Worm (Caenorhabditis elegans) whole organism, L4 larva: ENCODE results near the gene hlh-6.

ENCODE experiments used
- D1046.2 ChIP-seq: fragments of 200-800 bp; sonication (Bioruptor generic); IDR thresholded peaks from 2 replicates; pipeline ENCODE4 v1.3.6; 2022; ENCODE audit warnings: missing genetic modification characterization, missing compliant biosample characterization
- F10B5.3 ChIP-seq: sonication (generic microtip); optimal IDR thresholded peaks from 2 replicates; lab custom pipeline; 2016; ENCODE audit warnings: mild to moderate bottlenecking, missing genetic modification characterization, missing compliant biosample characterization
- F37D6.2 ChIP-seq: sonication (generic microtip); optimal IDR thresholded peaks from 2 replicates; lab custom pipeline; 2016; ENCODE audit warnings: mild to moderate bottlenecking, missing genetic modification characterization, missing compliant biosample characterization
- R02D3.7 ChIP-seq: fragments of 150-350 bp; sonication (generic microtip); optimal IDR thresholded peaks from 3 replicates; lab custom pipeline; 2014; ENCODE audit warnings: missing biosample characterization, missing genetic modification characterization
- T20F7.1 ChIP-seq: fragments of 200-800 bp; sonication (Bioruptor generic); optimal IDR thresholded peaks from 2 replicates; lab custom pipeline; 2018; ENCODE audit warnings: mild to moderate bottlenecking, missing genetic modification characterization, missing compliant biosample characterization
- T26A8.4 ChIP-seq: fragments of 200-800 bp; sonication (Bioruptor generic); IDR thresholded peaks from 2 replicates; pipeline ENCODE4 v1.3.6; 2022; ENCODE audit warnings: missing genetic modification characterization, missing compliant biosample characterization
- Y75B8A.6 ChIP-seq: fragments of 200-800 bp; sonication (Bioruptor generic); IDR thresholded peaks from 2 replicates; pipeline ENCODE4 v1.3.6; 2022; ENCODE audit warnings: missing genetic modification reagents, missing genetic modification characterization, missing compliant biosample characterization
- aha-1 ChIP-seq: fragments of 150-350 bp; peaks from one replicate; lab custom pipeline; 2014; ENCODE audit warnings: missing biosample characterization, missing genetic modification characterization
- ceh-20 ChIP-seq: fragments of 200-800 bp; sonication (Bioruptor generic); IDR thresholded peaks from 2 replicates; pipeline ENCODE4 v1.3.6; 2022; ENCODE audit warnings: missing genetic modification reagents, missing genetic modification characterization, missing compliant biosample characterization
- ceh-82 ChIP-seq: sonication (generic microtip); optimal IDR thresholded peaks from 2 replicates; lab custom pipeline; 2017; ENCODE audit warnings: missing biosample characterization, missing genetic modification characterization
- daf-12 ChIP-seq: fragments of 150-350 bp; optimal IDR thresholded peaks from 2 replicates; lab custom pipeline; 2014; ENCODE audit warnings: missing biosample characterization, missing genetic modification reagents, missing genetic modification characterization
- daf-16 ChIP-seq, 3 experiments: sonication (generic microtip); optimal IDR thresholded peaks; 2 replicates each; lab custom pipeline; 2016 to 2017; ENCODE audit warnings: missing genetic modification characterization in 3 of 3, missing genetic modification reagents in 3 of 3, mild to moderate bottlenecking in 2 of 3, missing compliant biosample characterization in 2 of 3, missing biosample characterization in 1 of 3, moderate library complexity in 1 of 3
- daf-8 ChIP-seq: fragments of 200-800 bp; sonication (Bioruptor generic); IDR thresholded peaks from 2 replicates; pipeline ENCODE4 v1.3.6; 2022; ENCODE audit warnings: missing genetic modification characterization, missing compliant biosample characterization
- dmd-6 ChIP-seq: fragments of 200-800 bp; sonication (Bioruptor generic); IDR thresholded peaks from 2 replicates; pipeline ENCODE4 v1.3.6; 2022; ENCODE audit warnings: missing genetic modification reagents, missing genetic modification characterization, missing compliant biosample characterization
- dmd-8 ChIP-seq: fragments of 200-800 bp; sonication (Bioruptor generic); IDR thresholded peaks from 2 replicates; pipeline ENCODE4 v1.3.6; 2022; ENCODE audit warnings: missing genetic modification characterization, missing compliant biosample characterization
- dmd-9 ChIP-seq: fragments of 200-800 bp; sonication (Bioruptor generic); IDR thresholded peaks from 2 replicates; pipeline ENCODE4 v1.3.6; 2022; ENCODE audit warnings: missing genetic modification reagents, missing genetic modification characterization, missing compliant biosample characterization
- dpl-1 ChIP-seq: fragments of 150-350 bp; optimal IDR thresholded peaks from 2 replicates; lab custom pipeline; 2014; ENCODE audit warnings: missing biosample characterization, missing genetic modification reagents, missing genetic modification characterization
- duxl-1 ChIP-seq: sonication (generic microtip); optimal IDR thresholded peaks from 2 replicates; lab custom pipeline; 2016; ENCODE audit warnings: mild to moderate bottlenecking, missing genetic modification characterization, moderate library complexity, missing compliant biosample characterization; ENCODE audit not compliant: poor library complexity
- dve-1 ChIP-seq: sonication (generic microtip); optimal IDR thresholded peaks from 2 replicates; lab custom pipeline; 2017; ENCODE audit warnings: antibody characterized with exemption, mild to moderate bottlenecking, missing genetic modification characterization, missing compliant biosample characterization; ENCODE audit not compliant: insufficient read depth
- egl-43 ChIP-seq: fragments of 200-800 bp; sonication (Bioruptor generic); IDR thresholded peaks from 2 replicates; pipeline ENCODE4 v1.3.6; 2022; ENCODE audit warnings: missing genetic modification reagents, missing genetic modification characterization, missing compliant biosample characterization
- fos-1 ChIP-seq: fragments of 150-350 bp; optimal IDR thresholded peaks from 2 replicates; lab custom pipeline; 2014; ENCODE audit warnings: missing biosample characterization, missing genetic modification characterization
- jun-1 ChIP-seq: fragments of 150-350 bp; optimal IDR thresholded peaks from 2 replicates; lab custom pipeline; 2014; ENCODE audit warnings: missing biosample characterization, missing genetic modification reagents, missing genetic modification characterization
- lim-7 ChIP-seq: fragments of 200-800 bp; sonication (Bioruptor generic); IDR thresholded peaks from 2 replicates; pipeline ENCODE4 v1.3.6; 2022; ENCODE audit warnings: missing genetic modification characterization, missing compliant biosample characterization
- lin-29 ChIP-seq: fragments of 200-800 bp; sonication (Bioruptor generic); IDR thresholded peaks from 2 replicates; pipeline ENCODE4 v1.3.6; 2022; ENCODE audit warnings: missing genetic modification reagents, missing genetic modification characterization, missing compliant biosample characterization
- lin-38 ChIP-seq: fragments of 200-800 bp; sonication (Bioruptor generic); IDR thresholded peaks from 2 replicates; pipeline ENCODE4 v1.3.6; 2022; ENCODE audit warnings: missing genetic modification reagents, missing genetic modification characterization, missing compliant biosample characterization
- lin-39 ChIP-seq: fragments of 150-350 bp; optimal IDR thresholded peaks from 2 replicates; lab custom pipeline; 2014; ENCODE audit warnings: missing biosample characterization, missing genetic modification reagents, missing genetic modification characterization
- lir-3 ChIP-seq: sonication (generic microtip); optimal IDR thresholded peaks from 2 replicates; lab custom pipeline; 2016; ENCODE audit warnings: mild to moderate bottlenecking, missing genetic modification characterization, missing compliant biosample characterization
- lsy-2 ChIP-seq, 2 experiments: fragments of 150-350 bp in 1 of 2; sonication (generic microtip) in 1 of 2; optimal IDR thresholded peaks; 2 replicates each; lab custom pipeline; 2014 to 2017; ENCODE audit warnings: missing biosample characterization in 2 of 2, missing genetic modification characterization in 2 of 2
- mdl-1 ChIP-seq, 2 experiments: fragments of 150-350 bp in 1 of 2; sonication (generic microtip) in 1 of 2; optimal IDR thresholded peaks; 2 replicates each; lab custom pipeline; 2014 to 2017; ENCODE audit warnings: missing biosample characterization in 2 of 2, missing genetic modification characterization in 2 of 2
- mdt-29 ChIP-seq: fragments of 200-800 bp; sonication (Bioruptor generic); IDR thresholded peaks from 2 replicates; pipeline ENCODE4 v1.3.6; 2022; ENCODE audit warnings: missing genetic modification reagents, missing genetic modification characterization, missing compliant biosample characterization
- mep-1 ChIP-seq: fragments of 150-350 bp; sonication (generic microtip); optimal IDR thresholded peaks from 3 replicates; lab custom pipeline; 2014; ENCODE audit warnings: missing biosample characterization, missing genetic modification characterization
- nhr-102 ChIP-seq: sonication (generic microtip); optimal IDR thresholded peaks from 2 replicates; lab custom pipeline; 2016; ENCODE audit warnings: mild to moderate bottlenecking, missing genetic modification characterization, moderate library complexity, missing compliant biosample characterization
- nhr-237 ChIP-seq: sonication (generic microtip); optimal IDR thresholded peaks from 2 replicates; lab custom pipeline; 2017; ENCODE audit warnings: missing biosample characterization, missing genetic modification characterization
- nhr-25 ChIP-seq: sonication (generic microtip); optimal IDR thresholded peaks from 2 replicates; lab custom pipeline; 2017; ENCODE audit warnings: missing genetic modification characterization, mild to moderate bottlenecking, missing compliant biosample characterization, antibody characterized with exemption, moderate library complexity, borderline replicate concordance; ENCODE audit not compliant: insufficient read depth
- nhr-41 ChIP-seq: fragments of 200-800 bp; sonication (Bioruptor generic); IDR thresholded peaks from 2 replicates; pipeline ENCODE4 v1.3.6; 2022; ENCODE audit warnings: missing genetic modification reagents, missing genetic modification characterization, missing compliant biosample characterization
- nhr-42 ChIP-seq: fragments of 200-800 bp; sonication (Bioruptor generic); IDR thresholded peaks from 2 replicates; pipeline ENCODE4 v1.3.6; 2022; ENCODE audit warnings: missing genetic modification characterization, missing compliant biosample characterization
- nhr-76 ChIP-seq: fragments of 150-350 bp; optimal IDR thresholded peaks from 2 replicates; lab custom pipeline; 2014; ENCODE audit warnings: missing biosample characterization, missing genetic modification characterization
- nhr-77 ChIP-seq: fragments of 150-350 bp; optimal IDR thresholded peaks from 2 replicates; lab custom pipeline; 2014; ENCODE audit warnings: missing biosample characterization, missing genetic modification characterization
- pqm-1 ChIP-seq: sonication (generic microtip); optimal IDR thresholded peaks from 2 replicates; lab custom pipeline; 2017; ENCODE audit warnings: missing biosample characterization, missing genetic modification characterization
- saeg-2 ChIP-seq: fragments of 200-800 bp; sonication (Bioruptor generic); IDR thresholded peaks from 2 replicates; pipeline ENCODE4 v1.3.6; 2022; ENCODE audit warnings: missing genetic modification reagents, missing genetic modification characterization, missing compliant biosample characterization
- sdz-12 ChIP-seq: fragments of 200-800 bp; sonication (Bioruptor generic); optimal IDR thresholded peaks from 2 replicates; lab custom pipeline; 2018; ENCODE audit warnings: mild to moderate bottlenecking, missing genetic modification characterization, missing compliant biosample characterization
- skn-1 ChIP-seq: fragments of 150-350 bp; optimal IDR thresholded peaks from 2 replicates; lab custom pipeline; 2014; ENCODE audit warnings: missing biosample characterization, missing genetic modification characterization
- snpc-4 ChIP-seq: fragments of 150-350 bp; optimal IDR thresholded peaks from 2 replicates; lab custom pipeline; 2014; ENCODE audit warnings: missing biosample characterization, missing genetic modification characterization
- spr-1 ChIP-seq: sonication (generic microtip); optimal IDR thresholded peaks from 2 replicates; lab custom pipeline; 2016; ENCODE audit warnings: mild to moderate bottlenecking, missing genetic modification characterization, missing compliant biosample characterization
- spr-3 ChIP-seq: fragments of 200-800 bp; sonication (Bioruptor generic); optimal IDR thresholded peaks from 2 replicates; lab custom pipeline; 2018; ENCODE audit warnings: mild to moderate bottlenecking, missing genetic modification characterization, missing compliant biosample characterization
- tra-1 ChIP-seq: fragments of 200-800 bp; sonication (Bioruptor generic); IDR thresholded peaks from 2 replicates; pipeline ENCODE4 v1.3.6; 2022; ENCODE audit warnings: missing genetic modification reagents, missing genetic modification characterization, missing compliant biosample characterization
- unc-130 ChIP-seq: sonication (generic microtip); optimal IDR thresholded peaks from 2 replicates; lab custom pipeline; 2016; ENCODE audit warnings: missing genetic modification reagents, missing genetic modification characterization, missing compliant biosample characterization
- unc-39 ChIP-seq: sonication (generic microtip); optimal IDR thresholded peaks from 2 replicates; lab custom pipeline; 2017; ENCODE audit warnings: missing biosample characterization, missing genetic modification characterization
- zfp-2 ChIP-seq: sonication (generic microtip); optimal IDR thresholded peaks from 2 replicates; lab custom pipeline; 2016; ENCODE audit warnings: mild to moderate bottlenecking, missing genetic modification characterization, missing compliant biosample characterization
- zip-11 ChIP-seq: fragments of 200-800 bp; sonication (Bioruptor generic); IDR thresholded peaks from 2 replicates; pipeline ENCODE4 v1.3.6; 2022; ENCODE audit warnings: missing genetic modification characterization, missing compliant biosample characterization
- ztf-7 ChIP-seq: fragments of 150-350 bp; optimal IDR thresholded peaks from 2 replicates; lab custom pipeline; 2014; ENCODE audit warnings: missing biosample characterization, missing genetic modification characterization

The hlh-6 gene

DNA sequence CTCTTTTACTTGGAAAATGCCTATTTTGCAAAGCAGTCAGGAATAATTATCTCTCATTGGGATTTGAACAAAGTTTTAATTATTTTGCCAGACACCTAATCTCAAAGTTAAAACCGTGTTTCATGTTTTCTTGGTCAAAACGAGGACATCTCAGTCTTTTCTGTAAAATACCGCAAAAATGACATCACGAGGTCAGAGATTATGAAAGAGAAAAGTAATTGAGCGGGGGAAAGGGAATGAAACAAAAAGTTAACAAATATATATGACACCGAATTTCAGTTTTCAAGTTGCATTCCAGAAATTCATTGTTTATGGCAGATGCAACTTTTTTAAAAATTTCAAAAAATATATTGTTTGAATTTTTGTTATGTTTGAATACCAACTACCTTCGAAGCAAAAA is 12.1 kb downstream of the hlh-6 start:
- TF ChIP-seq Y75B8A.6 (GFP tag; lab: Robert Waterston, UW) (no peak), ceh-82 (no peak), dve-1 (peak; percentile 46), aha-1 (peak; percentile 89), mep-1 (tag; lab: Kevin White, UChicago) (peak; percentile 4), ztf-7 (no peak)

DNA sequence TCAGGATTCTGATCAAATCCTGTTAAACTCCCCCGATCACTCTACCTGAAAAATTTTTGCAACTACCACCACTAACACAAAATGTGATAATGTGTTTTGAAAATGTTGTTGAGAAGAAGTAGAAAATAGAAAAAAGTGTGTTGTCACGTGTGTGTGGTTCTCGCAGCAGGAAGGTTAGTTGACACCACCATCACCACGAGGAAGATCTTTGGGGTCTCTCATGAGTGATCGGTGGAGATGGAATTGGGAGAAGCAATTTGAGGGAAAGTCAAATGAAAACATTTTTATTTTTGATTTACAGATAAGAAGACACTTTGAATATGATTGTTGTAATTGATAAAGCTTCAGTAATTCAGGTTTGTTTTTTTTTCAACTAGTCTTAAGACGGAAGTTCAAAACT is 12.9 kb downstream of the hlh-6 start:
- TF ChIP-seq mdt-29 (no peak), nhr-25 (tag; lab: Kevin White, UChicago) (no peak), lim-7 (GFP tag; lab: Robert Waterston, UW) (no peak), sdz-12 (GFP tag; lab: Kevin White, UChicago) (no peak), lin-29 (GFP tag; lab: Robert Waterston, UW) (no peak), F37D6.2 (tag; lab: Kevin White, UChicago) (no peak), nhr-42 (GFP tag; lab: Robert Waterston, UW) (no peak), R02D3.7 (tag; lab: Kevin White, UChicago) (no peak), daf-16 (GFP tag; optimal IDR thresholded peaks at IDR 0.05; lab: Kevin White, UChicago) (peak in 1 of 2 experiments; percentile 83), daf-16 (tag; optimal IDR thresholded peaks at IDR 0.05; lab: Kevin White, UChicago) (peak; percentile 62), daf-8 (no peak), lin-39 (tag; lab: Kevin White, UChicago) (no peak), nhr-102 (tag; lab: Kevin White, UChicago) (no peak), fos-1 (tag; lab: Kevin White, UChicago) (no peak), ceh-20 (GFP tag; lab: Robert Waterston, UW) (no peak), zip-11 (no peak), dpl-1 (GFP tag; lab: Kevin White, UChicago) (no peak), zfp-2 (no peak), nhr-76 (no peak), dmd-6 (GFP tag; lab: Robert Waterston, UW) (peak; percentile 69), D1046.2 (no peak), nhr-41 (GFP tag; lab: Robert Waterston, UW) (no peak), lsy-2 (tag; optimal IDR thresholded peaks at IDR 0.05; lab: Kevin White, UChicago) (peak; percentile 18 to 61), dve-1 (peak; percentile 79), duxl-1 (no peak), F10B5.3 (no peak), tra-1 (GFP tag; lab: Robert Waterston, UW) (no peak), lir-3 (no peak), lin-38 (GFP tag; lab: Robert Waterston, UW) (no peak), spr-1 (tag; lab: Kevin White, UChicago) (no peak), skn-1 (tag; lab: Kevin White, UChicago) (no peak), jun-1 (tag; lab: Kevin White, UChicago) (no peak), spr-3 (no peak), daf-12 (tag; lab: Kevin White, UChicago) (no peak), snpc-4 (no peak), dmd-9 (no peak), unc-39 (tag; lab: Kevin White, UChicago) (no peak), T26A8.4 (no peak), egl-43 (GFP tag; lab: Robert Waterston, UW) (no peak), dmd-8 (no peak), nhr-237 (tag; lab: Kevin White, UChicago) (no peak), unc-130 (GFP tag; lab: Kevin White, UChicago) (no peak), T20F7.1 (GFP tag; lab: Kevin White, UChicago) (no peak), nhr-77 (tag; lab: Kevin White, UChicago) (no peak), pqm-1 (tag; lab: Kevin White, UChicago) (no peak), saeg-2 (GFP tag; lab: Robert Waterston, UW) (no peak), mdl-1 (tag; optimal IDR thresholded peaks at IDR 0.05; lab: Kevin White, UChicago) (peak; percentile 79 to 83)
